Worm (Caenorhabditis elegans) whole organism, mixed stage, embryonic: ENCODE data around the gene T10D4.14.
"Not testable (repeated sequence)": the region's sequence is repeated elsewhere in the genome, so short reads cannot be mapped to it uniquely, and the experiment has no call there.

Source experiments
- M03D4.4 ChIP-seq: sonication (generic microtip); optimal IDR thresholded peaks from 2 replicates; lab custom pipeline; 2017; ENCODE audit warnings: mild to moderate bottlenecking, missing genetic modification characterization, missing compliant biosample characterization
- ces-1 ChIP-seq: fragments of 150-350 bp; optimal IDR thresholded peaks from 2 replicates; lab custom pipeline; 2014; ENCODE audit warnings: missing biosample characterization, missing genetic modification reagents, missing genetic modification characterization
- drap-1 ChIP-seq: fragments of 200-800 bp; sonication (Bioruptor generic); optimal IDR thresholded peaks from 3 replicates; lab custom pipeline; 2018; ENCODE audit warnings: mild to moderate bottlenecking, missing genetic modification characterization, missing compliant biosample characterization
- elt-1 ChIP-seq: sonication (generic microtip); optimal IDR thresholded peaks from 2 replicates; lab custom pipeline; 2017; ENCODE audit warnings: missing genetic modification characterization, mild to moderate bottlenecking, missing compliant biosample characterization, antibody characterized with exemption, moderate library complexity, borderline replicate concordance; ENCODE audit not compliant: insufficient read depth
- lsy-2 ChIP-seq: fragments of 150-350 bp; optimal IDR thresholded peaks from 2 replicates; lab custom pipeline; 2014; ENCODE audit warnings: missing biosample characterization, missing genetic modification characterization
- mab-5 ChIP-seq: fragments of 150-350 bp; optimal IDR thresholded peaks from 2 replicates; lab custom pipeline; 2014; ENCODE audit warnings: missing biosample characterization, missing genetic modification characterization
- nhr-76 ChIP-seq: sonication (generic microtip); optimal IDR thresholded peaks from 2 replicates; lab custom pipeline; 2017; ENCODE audit warnings: missing biosample characterization, missing genetic modification characterization
- unc-39 ChIP-seq: fragments of 150-350 bp; optimal IDR thresholded peaks from 2 replicates; lab custom pipeline; 2014; ENCODE audit warnings: missing biosample characterization, missing genetic modification characterization
- unc-62 ChIP-seq: fragments of 150-350 bp; optimal IDR thresholded peaks from 2 replicates; lab custom pipeline; 2014; ENCODE audit warnings: missing biosample characterization, missing genetic modification reagents, missing genetic modification characterization
- zip-8 ChIP-seq: fragments of 150-350 bp; optimal IDR thresholded peaks from 2 replicates; lab custom pipeline; 2014; ENCODE audit warnings: missing biosample characterization, missing genetic modification characterization

DNA sequence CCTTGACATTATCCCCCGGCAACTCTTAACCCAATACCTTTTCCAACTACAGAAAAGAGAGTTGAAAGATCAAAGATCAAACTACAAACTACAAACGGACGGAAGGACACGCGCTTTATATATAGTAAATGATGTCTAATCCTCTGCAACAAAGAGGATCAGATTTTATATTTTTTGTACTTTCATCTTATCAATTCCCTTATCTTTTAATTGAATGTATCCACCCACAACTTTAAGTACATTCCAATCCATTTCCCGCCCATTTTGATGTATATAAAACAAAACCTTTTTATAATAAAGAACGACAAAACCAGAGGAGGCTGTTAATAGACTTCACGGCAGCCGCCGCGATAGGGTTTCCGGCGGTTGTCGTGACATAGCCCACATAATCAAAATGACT lies 26.1 kb upstream of the T10D4.14 start, which contains the start of gene sri-40:
- not testable (repeated sequence) for TF ChIP-seq lsy-2 (tag; lab: Kevin White, UChicago); drap-1 (GFP tag; lab: Kevin White, UChicago); unc-62; elt-1 (tag; lab: Kevin White, UChicago); unc-39 (tag; lab: Kevin White, UChicago); ces-1 (GFP tag; lab: Kevin White, UChicago); nhr-76; mab-5; M03D4.4 (tag; lab: Kevin White, UChicago); zip-8 (tag; lab: Kevin White, UChicago)
